Fruit fly (Drosophila melanogaster) whole organism, embryonic: ENCODE data around the gene CG10343.

Experiments
- B-H2 ChIP-seq: fragments of 200-800 bp; sonication (Bioruptor generic); optimal IDR thresholded peaks from 2 replicates; lab custom pipeline; 2018; ENCODE audit warnings: missing biosample characterization, mild to moderate bottlenecking, missing genetic modification characterization
- Bdp1 ChIP-seq: fragments of 200-800 bp; sonication (Bioruptor generic); optimal IDR thresholded peaks from 3 replicates; lab custom pipeline; 2016; ENCODE audit warnings: missing biosample characterization, missing genetic modification characterization
- Bteb2 ChIP-seq: fragments of 200-800 bp; sonication (Bioruptor generic); optimal IDR thresholded peaks from 2 replicates; lab custom pipeline; 2016; ENCODE audit warnings: missing biosample characterization, missing genetic modification characterization
- CG10147 ChIP-seq: fragments of 200-800 bp; sonication (Bioruptor generic); optimal IDR thresholded peaks from 2 replicates; lab custom pipeline; 2019; ENCODE audit warnings: missing biosample characterization, mild to moderate bottlenecking, missing genetic modification characterization, moderate library complexity
- CG12104 ChIP-seq: fragments of 200-800 bp; sonication (Bioruptor generic); optimal IDR thresholded peaks from 3 replicates; lab custom pipeline; 2016; ENCODE audit warnings: missing biosample characterization, missing genetic modification characterization
- CG12236 ChIP-seq: fragments of 200-800 bp; sonication (Bioruptor generic); optimal IDR thresholded peaks from 2 replicates; lab custom pipeline; 2016; ENCODE audit warnings: missing biosample characterization, missing genetic modification characterization
- CG13296 ChIP-seq: fragments of 200-800 bp; sonication (Bioruptor generic); optimal IDR thresholded peaks from 3 replicates; lab custom pipeline; 2018; ENCODE audit warnings: missing biosample characterization, mild to moderate bottlenecking, missing genetic modification characterization
- CG1603 ChIP-seq: fragments of 200-800 bp; sonication (Bioruptor generic); optimal IDR thresholded peaks from 2 replicates; lab custom pipeline; 2019; ENCODE audit warnings: missing biosample characterization, mild to moderate bottlenecking, missing genetic modification characterization, moderate library complexity
- CG17385 ChIP-seq: fragments of 200-800 bp; sonication (Bioruptor generic); optimal IDR thresholded peaks from 3 replicates; lab custom pipeline; 2018; ENCODE audit warnings: missing biosample characterization, mild to moderate bottlenecking, missing genetic modification characterization
- CG17912 ChIP-seq: fragments of 200-800 bp; sonication (Bioruptor generic); optimal IDR thresholded peaks from 2 replicates; lab custom pipeline; 2018; ENCODE audit warnings: missing biosample characterization, mild to moderate bottlenecking, missing genetic modification characterization
- CG1792 ChIP-seq: fragments of 200-800 bp; sonication (Bioruptor generic); optimal IDR thresholded peaks from 2 replicates; lab custom pipeline; 2016; ENCODE audit warnings: missing biosample characterization, missing genetic modification characterization
- CG18476 ChIP-seq: fragments of 200-800 bp; sonication (Bioruptor generic); optimal IDR thresholded peaks from 2 replicates; lab custom pipeline; 2016; ENCODE audit warnings: missing biosample characterization, mild to moderate bottlenecking, missing genetic modification characterization
- CG18619 ChIP-seq: fragments of 200-800 bp; sonication (Bioruptor generic); optimal IDR thresholded peaks from 3 replicates; lab custom pipeline; 2017; ENCODE audit warnings: missing biosample characterization, mild to moderate bottlenecking, missing genetic modification characterization
- CG2889 ChIP-seq: fragments of 200-800 bp; sonication (Bioruptor generic); IDR thresholded peaks from 3 replicates; pipeline ENCODE4 v1.3.6; 2022; ENCODE audit warnings: missing biosample characterization, missing genetic modification characterization
- CG3163 ChIP-seq: fragments of 200-800 bp; sonication (Bioruptor generic); optimal IDR thresholded peaks from 3 replicates; lab custom pipeline; 2016; ENCODE audit warnings: missing biosample characterization, missing genetic modification characterization
- CG4360 ChIP-seq: fragments of 200-800 bp; sonication (Bioruptor generic); IDR thresholded peaks from 2 replicates; pipeline ENCODE4 v1.3.6; 2022; ENCODE audit warnings: missing biosample characterization, missing genetic modification characterization
- CG4424 ChIP-seq: fragments of 200-800 bp; sonication (Bioruptor generic); optimal IDR thresholded peaks from 3 replicates; lab custom pipeline; 2016; ENCODE audit warnings: missing biosample characterization, missing genetic modification characterization
- CG4854 ChIP-seq: fragments of 200-800 bp; sonication (Bioruptor generic); optimal IDR thresholded peaks from 2 replicates; lab custom pipeline; 2016; ENCODE audit warnings: missing biosample characterization, missing genetic modification characterization, inconsistent platforms
- CG6254 ChIP-seq: fragments of 200-800 bp; sonication (Bioruptor generic); optimal IDR thresholded peaks from 3 replicates; lab custom pipeline; 2017; ENCODE audit warnings: mild to moderate bottlenecking, missing biosample characterization, missing genetic modification reagents, missing genetic modification characterization
- CG7357 ChIP-seq: fragments of 200-800 bp; sonication (Bioruptor generic); IDR thresholded peaks from 3 replicates; pipeline ENCODE4 v1.3.6; 2022; ENCODE audit warnings: missing biosample characterization, missing genetic modification characterization
- CG8281 ChIP-seq: fragments of 200-800 bp; sonication (Bioruptor generic); optimal IDR thresholded peaks from 2 replicates; lab custom pipeline; 2018; ENCODE audit warnings: missing biosample characterization, mild to moderate bottlenecking, missing genetic modification characterization, moderate library complexity
- CG8944 ChIP-seq: fragments of 200-800 bp; sonication (Bioruptor generic); optimal IDR thresholded peaks from 3 replicates; lab custom pipeline; 2016; ENCODE audit warnings: missing biosample characterization, missing genetic modification characterization
- Chrac-16 ChIP-seq: fragments of 200-800 bp; sonication (Bioruptor generic); optimal IDR thresholded peaks from 3 replicates; lab custom pipeline; 2016; ENCODE audit warnings: missing biosample characterization, missing genetic modification characterization
- HLH4C ChIP-seq: fragments of 200-800 bp; sonication (Bioruptor generic); IDR thresholded peaks from 3 replicates; pipeline ENCODE4 v1.3.6; 2022; ENCODE audit warnings: missing biosample characterization, missing genetic modification characterization; ENCODE audit not compliant: partially characterized antibody
- Hmr ChIP-seq: fragments of 200-800 bp; sonication (Bioruptor generic); optimal IDR thresholded peaks from 3 replicates; lab custom pipeline; 2017; ENCODE audit warnings: mild to moderate bottlenecking, missing biosample characterization, missing genetic modification reagents, missing genetic modification characterization
- Hr39 ChIP-seq: fragments of >200 bp; optimal IDR thresholded peaks from 2 replicates; lab custom pipeline; 2017
- Hr51 ChIP-seq, 2 experiments: fragments of 200-800 bp; sonication (Bioruptor generic); optimal IDR thresholded peaks; 2 replicates in 1 of 2; 3 replicates in 1 of 2; lab custom pipeline; 2016 to 2018; ENCODE audit warnings: missing biosample characterization in 2 of 2, missing genetic modification characterization in 2 of 2, mild to moderate bottlenecking in 1 of 2, moderate library complexity in 1 of 2
- Mes4 ChIP-seq: fragments of 200-800 bp; sonication (Bioruptor generic); optimal IDR thresholded peaks from 2 replicates; lab custom pipeline; 2016; ENCODE audit warnings: missing biosample characterization, missing genetic modification characterization
- Side ChIP-seq: fragments of 200-800 bp; sonication (Bioruptor generic); optimal IDR thresholded peaks from 2 replicates; lab custom pipeline; 2016; ENCODE audit warnings: missing biosample characterization, missing genetic modification characterization
- Sry-β ChIP-seq: fragments of 200-800 bp; sonication (Bioruptor generic); optimal IDR thresholded peaks from 2 replicates; lab custom pipeline; 2018; ENCODE audit warnings: missing biosample characterization, mild to moderate bottlenecking, missing genetic modification characterization, moderate library complexity
- br ChIP-seq: fragments of >200 bp; optimal IDR thresholded peaks from 2 replicates; lab custom pipeline; 2017
- caup ChIP-seq: fragments of 200-800 bp; sonication (Bioruptor generic); optimal IDR thresholded peaks from 3 replicates; lab custom pipeline; 2017; ENCODE audit warnings: missing biosample characterization, mild to moderate bottlenecking, missing genetic modification characterization, moderate library complexity; ENCODE audit not compliant: severe bottlenecking
- chinmo ChIP-seq: fragments of 200-800 bp; sonication (Bioruptor generic); IDR thresholded peaks from 4 replicates; pipeline ENCODE4 v1.3.6; 2022; ENCODE audit warnings: missing biosample characterization, missing genetic modification characterization; ENCODE audit not compliant: partially characterized antibody
- chm ChIP-seq: fragments of 200-800 bp; sonication (Bioruptor generic); IDR thresholded peaks from 2 replicates; pipeline ENCODE4 v1.3.6; 2022; ENCODE audit warnings: missing biosample characterization, missing genetic modification characterization
- ci ChIP-seq: fragments of 200-800 bp; sonication (Bioruptor generic); IDR thresholded peaks from 3 replicates; pipeline ENCODE4 v1.3.6; 2022; ENCODE audit warnings: missing biosample characterization, missing genetic modification characterization
- crol ChIP-seq: fragments of 200-800 bp; sonication (Bioruptor generic); IDR thresholded peaks from 2 replicates; pipeline ENCODE4 v1.3.6; 2022; ENCODE audit warnings: missing biosample characterization, missing genetic modification characterization
- crp ChIP-seq, 2 experiments: fragments of 200-800 bp; sonication (Bioruptor generic); optimal IDR thresholded peaks; 2 replicates in 1 of 2; 3 replicates in 1 of 2; lab custom pipeline; 2017; ENCODE audit warnings: missing biosample characterization in 2 of 2, missing genetic modification characterization in 2 of 2, mild to moderate bottlenecking in 1 of 2, moderate library complexity in 1 of 2
- emc ChIP-seq: fragments of 200-800 bp; sonication (Bioruptor generic); optimal IDR thresholded peaks from 2 replicates; lab custom pipeline; 2016; ENCODE audit warnings: missing biosample characterization, missing genetic modification characterization
- fd102C ChIP-seq: fragments of 200-800 bp; sonication (Bioruptor generic); optimal IDR thresholded peaks from 2 replicates; lab custom pipeline; 2018; ENCODE audit warnings: missing biosample characterization, mild to moderate bottlenecking, missing genetic modification characterization, moderate library complexity
- hb ChIP-seq: fragments of 200-800 bp; sonication (Bioruptor generic); IDR thresholded peaks from 3 replicates; pipeline ENCODE4 v1.3.6; 2022; ENCODE audit warnings: missing biosample characterization, missing genetic modification characterization; ENCODE audit not compliant: partially characterized antibody
- jing ChIP-seq: fragments of 200-800 bp; sonication (Bioruptor generic); optimal IDR thresholded peaks from 2 replicates; lab custom pipeline; 2018; ENCODE audit warnings: missing biosample characterization, mild to moderate bottlenecking, missing genetic modification characterization
- lov ChIP-seq, 2 experiments: fragments of 200-800 bp in 1 of 2; fragments of >200 bp in 1 of 2; sonication (Bioruptor generic) in 1 of 2; IDR thresholded peaks in 1 of 2; optimal IDR thresholded peaks in 1 of 2; 2 replicates in 1 of 2; 3 replicates in 1 of 2; pipeline versions ENCODE4 v1.3.6 to Lab custom; 2017 to 2022; ENCODE audit warnings: missing biosample characterization in 1 of 2, missing genetic modification characterization in 1 of 2
- odd ChIP-seq: fragments of 200-800 bp; sonication (Bioruptor generic); optimal IDR thresholded peaks from 2 replicates; lab custom pipeline; 2017; ENCODE audit warnings: missing biosample characterization, mild to moderate bottlenecking, missing genetic modification characterization
- pzg ChIP-seq: fragments of 200-800 bp; sonication (Bioruptor generic); optimal IDR thresholded peaks from 3 replicates; lab custom pipeline; 2018; ENCODE audit warnings: missing biosample characterization, mild to moderate bottlenecking, missing genetic modification characterization, moderate library complexity
- scrt ChIP-seq: fragments of 200-800 bp; sonication (Bioruptor generic); optimal IDR thresholded peaks from 2 replicates; lab custom pipeline; 2018; ENCODE audit warnings: missing biosample characterization, mild to moderate bottlenecking, missing genetic modification characterization, moderate library complexity
- sd ChIP-seq: fragments of 200-800 bp; sonication (Bioruptor generic); optimal IDR thresholded peaks from 3 replicates; lab custom pipeline; 2018; ENCODE audit warnings: missing biosample characterization, mild to moderate bottlenecking, missing genetic modification characterization, moderate library complexity
- sna ChIP-seq: fragments of 200-800 bp; sonication (Bioruptor generic); IDR thresholded peaks from 2 replicates; pipeline ENCODE4 v1.3.6; 2022; ENCODE audit warnings: missing biosample characterization, missing genetic modification characterization; ENCODE audit not compliant: partially characterized antibody
- sob ChIP-seq: fragments of 200-800 bp; sonication (Bioruptor generic); IDR thresholded peaks from 2 replicates; pipeline ENCODE4 v1.3.6; 2022; ENCODE audit warnings: missing biosample characterization, missing genetic modification characterization
- wor ChIP-seq: fragments of 200-800 bp; sonication (Bioruptor generic); IDR thresholded peaks from 2 replicates; pipeline ENCODE4 v1.3.6; 2022; ENCODE audit warnings: missing biosample characterization, missing genetic modification characterization

CG10343 gene

DNA sequence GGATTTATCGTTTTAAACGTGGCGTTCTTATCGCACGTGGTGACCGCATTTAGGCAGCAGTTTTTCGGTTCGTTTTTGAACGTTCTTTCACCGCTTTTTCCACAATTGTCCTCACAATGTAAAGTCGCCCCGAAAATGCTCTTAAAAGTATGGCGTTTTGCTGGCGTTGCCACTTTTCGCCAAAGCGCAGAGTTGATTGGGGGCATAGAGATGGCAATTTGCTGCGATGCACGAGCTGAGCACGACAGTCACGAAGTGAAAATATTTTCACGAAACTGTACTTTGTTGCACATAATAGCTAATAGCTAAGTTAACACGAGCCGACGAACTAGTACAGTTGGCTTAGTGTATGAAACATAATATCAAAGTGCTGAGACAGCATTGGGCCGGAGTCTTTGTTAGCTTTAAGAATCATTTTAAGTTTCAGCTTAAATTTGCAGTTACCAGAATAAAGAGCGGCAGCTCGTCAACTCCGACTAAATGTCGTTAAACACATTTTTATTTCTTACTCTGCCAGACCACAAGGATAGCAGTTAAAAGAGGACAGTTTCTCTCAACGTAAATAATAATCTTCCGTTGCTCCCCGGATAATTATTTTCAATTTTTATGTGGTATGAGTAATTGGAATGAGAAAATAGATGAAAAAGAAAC lies 14.5 kb upstream of the CG10343 start, which contains the start of gene msl-1 (continued):
- TF ChIP-seq sna (GFP tag; lab: Robert Waterston, UW): peak; percentile 89
- peak; percentile 2 for TF ChIP-seq Side (GFP tag; lab: Kevin White, UChicago)
- TF ChIP-seq CG8944 (GFP tag; lab: Kevin White, UChicago): peak; percentile 39
- no peak for TF ChIP-seq odd (GFP tag; lab: Kevin White, UChicago)
- TF ChIP-seq CG1603 (tag; lab: Kevin White, UChicago): peak; percentile 75
- TF ChIP-seq wor (GFP tag; lab: Robert Waterston, UW): no peak
- TF ChIP-seq CG17385 (GFP tag; lab: Kevin White, UChicago): no peak
- no peak for TF ChIP-seq CG12104 (GFP tag; lab: Kevin White, UChicago)
- TF ChIP-seq CG4360 (GFP tag; lab: Robert Waterston, UW): no peak
- TF ChIP-seq Mes4: no peak
- no peak for TF ChIP-seq CG2889 (GFP tag; lab: Robert Waterston, UW)
- TF ChIP-seq CG17912 (GFP tag; lab: Kevin White, UChicago): peak; percentile 45
- no peak for TF ChIP-seq CG4854
- TF ChIP-seq br: no peak
- TF ChIP-seq ci (GFP tag; lab: Robert Waterston, UW): peak; percentile 47; the same call in 1 of the 3 replicates
- no peak for TF ChIP-seq Bdp1 (GFP tag; lab: Kevin White, UChicago)
- TF ChIP-seq fd102C (GFP tag; lab: Kevin White, UChicago): no peak
- peak; percentile 62; the same call in 1 of the 2 replicates for TF ChIP-seq sob
- peak; percentile 36 for TF ChIP-seq B-H2 (GFP tag; lab: Kevin White, UChicago)
- TF ChIP-seq CG8281 (tag; lab: Kevin White, UChicago): no peak
- peak; percentile 74 for TF ChIP-seq Sry-β
- TF ChIP-seq Hr39: no peak
- TF ChIP-seq CG4424 (GFP tag; lab: Kevin White, UChicago): no peak
- TF ChIP-seq emc (GFP tag; lab: Kevin White, UChicago): no peak
- peak; percentile 92 for TF ChIP-seq HLH4C (GFP tag; lab: Robert Waterston, UW)
- TF ChIP-seq sd (tag; lab: Kevin White, UChicago): no peak
- no peak for TF ChIP-seq CG18619 (GFP tag; lab: Kevin White, UChicago)
- no peak for TF ChIP-seq lov (optimal IDR thresholded peaks at IDR 0.05; lab: Kevin White, UChicago)
- TF ChIP-seq lov (GFP tag; IDR thresholded peaks at IDR 0.05; lab: Robert Waterston, UW): 0 out of 3 replicates have a peak, but pooled peaks have one; percentile 5
- TF ChIP-seq CG13296 (GFP tag; lab: Kevin White, UChicago): no peak
- no peak for TF ChIP-seq Hmr (GFP tag; lab: Kevin White, UChicago)
- no peak for TF ChIP-seq chm (GFP tag; lab: Robert Waterston, UW)
- no peak for TF ChIP-seq Chrac-16 (GFP tag; lab: Kevin White, UChicago)
- peak; percentile 94 for TF ChIP-seq hb (GFP tag; lab: Robert Waterston, UW)
- no peak for TF ChIP-seq CG7357 (GFP tag; lab: Robert Waterston, UW)
- no peak for TF ChIP-seq caup (GFP tag; lab: Kevin White, UChicago)
- no peak for TF ChIP-seq CG6254 (GFP tag; lab: Kevin White, UChicago)
- TF ChIP-seq Bteb2 (GFP tag; lab: Kevin White, UChicago): peak; percentile 39
- TF ChIP-seq CG12236: no peak
- no peak for TF ChIP-seq crol (GFP tag; lab: Robert Waterston, UW)
- TF ChIP-seq CG3163 (GFP tag; lab: Kevin White, UChicago): peak; percentile 42
- peak; percentile 95; the same call in 2 of the 4 replicates for TF ChIP-seq chinmo (GFP tag; lab: Robert Waterston, UW)
- no peak for TF ChIP-seq Hr51 (GFP tag; optimal IDR thresholded peaks at IDR 0.05; lab: Kevin White, UChicago)
- TF ChIP-seq scrt (GFP tag; lab: Kevin White, UChicago): no peak
- no peak for TF ChIP-seq CG10147 (GFP tag; lab: Kevin White, UChicago)
- TF ChIP-seq CG1792: no peak
- TF ChIP-seq jing (GFP tag; lab: Kevin White, UChicago): no peak
- peak in 1 of 2 experiments; percentile 28 for TF ChIP-seq crp (GFP tag; optimal IDR thresholded peaks at IDR 0.05; lab: Kevin White, UChicago)
- peak; percentile 81 for TF ChIP-seq pzg (GFP tag; lab: Kevin White, UChicago)
- no peak for TF ChIP-seq CG18476
